Worm (Caenorhabditis elegans) whole organism, late embryonic: Measurements from ENCODE around the gene E01B7.2.

Source experiments
- C08G9.2 ChIP-seq: sonication (generic microtip); optimal IDR thresholded peaks from 2 replicates; lab custom pipeline; 2016; ENCODE audit warnings: mild to moderate bottlenecking, missing genetic modification characterization, moderate library complexity, missing compliant biosample characterization
- K02D7.2 ChIP-seq: sonication (generic microtip); optimal IDR thresholded peaks from 2 replicates; lab custom pipeline; 2017; ENCODE audit warnings: mild to moderate bottlenecking, missing genetic modification characterization, missing compliant biosample characterization
- K09A11.1 ChIP-seq: sonication (generic microtip); optimal IDR thresholded peaks from 2 replicates; lab custom pipeline; 2017; ENCODE audit warnings: antibody characterized with exemption, mild to moderate bottlenecking, missing genetic modification characterization, missing compliant biosample characterization; ENCODE audit not compliant: insufficient read depth
- T23F11.4 ChIP-seq: fragments of 200-800 bp; sonication (Bioruptor generic); optimal IDR thresholded peaks from 2 replicates; lab custom pipeline; 2018; ENCODE audit warnings: mild to moderate bottlenecking, missing genetic modification characterization, missing compliant biosample characterization
- ahr-1 ChIP-seq: sonication (generic microtip); optimal IDR thresholded peaks from 2 replicates; lab custom pipeline; 2016; ENCODE audit warnings: missing genetic modification characterization, missing compliant biosample characterization
- ama-1 ChIP-seq: fragments of 150-350 bp; optimal IDR thresholded peaks from 2 replicates; lab custom pipeline; 2014
- ceh-14 ChIP-seq: sonication (generic microtip); optimal IDR thresholded peaks from 2 replicates; lab custom pipeline; 2016; ENCODE audit warnings: missing genotype, missing genetic modification characterization, missing compliant biosample characterization
- ceh-18 ChIP-seq: sonication (generic microtip); optimal IDR thresholded peaks from 2 replicates; lab custom pipeline; 2016; ENCODE audit warnings: missing genetic modification characterization, missing compliant biosample characterization
- ceh-19 ChIP-seq: fragments of 200-800 bp; sonication (Bioruptor generic); optimal IDR thresholded peaks from 2 replicates; lab custom pipeline; 2018; ENCODE audit warnings: mild to moderate bottlenecking, missing genetic modification characterization, missing compliant biosample characterization
- ceh-2 ChIP-seq: sonication (generic microtip); optimal IDR thresholded peaks from 2 replicates; lab custom pipeline; 2016; ENCODE audit warnings: missing genotype, missing genetic modification characterization, missing compliant biosample characterization
- ceh-24 ChIP-seq: sonication (generic microtip); optimal IDR thresholded peaks from 2 replicates; lab custom pipeline; 2016; ENCODE audit warnings: mild to moderate bottlenecking, missing genetic modification characterization, missing compliant biosample characterization
- ceh-45 ChIP-seq: fragments of 200-800 bp; sonication (Bioruptor generic); IDR thresholded peaks from 2 replicates; pipeline ENCODE4 v1.3.6; 2022; ENCODE audit warnings: missing genetic modification reagents, missing genetic modification characterization, missing compliant biosample characterization
- ceh-48 ChIP-seq: sonication (generic microtip); optimal IDR thresholded peaks from 2 replicates; lab custom pipeline; 2016; ENCODE audit warnings: missing genetic modification characterization, inconsistent platforms, missing compliant biosample characterization
- ceh-6 ChIP-seq: fragments of 200-800 bp; sonication (Bioruptor generic); optimal IDR thresholded peaks from 2 replicates; lab custom pipeline; 2018; ENCODE audit warnings: mild to moderate bottlenecking, missing genetic modification characterization, missing compliant biosample characterization
- dmd-4 ChIP-seq: sonication (generic microtip); optimal IDR thresholded peaks from 2 replicates; lab custom pipeline; 2016; ENCODE audit warnings: borderline replicate concordance, missing genetic modification characterization, missing compliant biosample characterization
- dve-1 ChIP-seq: sonication (generic microtip); optimal IDR thresholded peaks from 2 replicates; lab custom pipeline; 2017; ENCODE audit warnings: antibody characterized with exemption, mild to moderate bottlenecking, missing genetic modification characterization, missing compliant biosample characterization
- elt-2 ChIP-seq: sonication (generic microtip); optimal IDR thresholded peaks from 2 replicates; lab custom pipeline; 2016; ENCODE audit warnings: missing genetic modification reagents, missing genetic modification characterization, missing compliant biosample characterization
- elt-4 ChIP-seq: sonication (generic microtip); optimal IDR thresholded peaks from 2 replicates; lab custom pipeline; 2016; ENCODE audit warnings: missing genetic modification characterization, missing compliant biosample characterization
- ets-4 ChIP-seq: sonication (generic microtip); optimal IDR thresholded peaks from 2 replicates; lab custom pipeline; 2016; ENCODE audit warnings: missing genetic modification characterization, missing compliant biosample characterization
- fax-1 ChIP-seq: sonication (generic microtip); optimal IDR thresholded peaks from 2 replicates; lab custom pipeline; 2016; ENCODE audit warnings: missing genotype, missing genetic modification characterization, missing compliant biosample characterization
- fkh-10 ChIP-seq: fragments of 150-350 bp; optimal IDR thresholded peaks from 2 replicates; lab custom pipeline; 2014; ENCODE audit warnings: missing biosample characterization, missing genetic modification reagents, missing genetic modification characterization
- fkh-6 ChIP-seq: sonication (generic microtip); optimal IDR thresholded peaks from 2 replicates; lab custom pipeline; 2016; ENCODE audit warnings: missing genetic modification characterization, missing compliant biosample characterization
- gmeb-2 ChIP-seq: sonication (generic microtip); optimal IDR thresholded peaks from 2 replicates; lab custom pipeline; 2016; ENCODE audit warnings: missing genetic modification characterization, inconsistent platforms, missing compliant biosample characterization
- hlh-13 ChIP-seq: fragments of 200-800 bp; sonication (Bioruptor generic); optimal IDR thresholded peaks from 2 replicates; lab custom pipeline; 2018; ENCODE audit warnings: mild to moderate bottlenecking, missing genetic modification characterization, missing compliant biosample characterization
- hlh-15 ChIP-seq: sonication (generic microtip); optimal IDR thresholded peaks from 2 replicates; lab custom pipeline; 2016; ENCODE audit warnings: missing genetic modification characterization, missing compliant biosample characterization
- hlh-30 ChIP-seq: sonication (generic microtip); optimal IDR thresholded peaks from 2 replicates; lab custom pipeline; 2017; ENCODE audit warnings: antibody characterized with exemption, missing genetic modification characterization, missing compliant biosample characterization; ENCODE audit not compliant: insufficient read depth
- hlh-8 ChIP-seq: sonication (generic microtip); optimal IDR thresholded peaks from 2 replicates; lab custom pipeline; 2016; ENCODE audit warnings: missing genotype, missing genetic modification characterization, missing compliant biosample characterization
- lim-6 ChIP-seq: sonication (generic microtip); optimal IDR thresholded peaks from 2 replicates; lab custom pipeline; 2016; ENCODE audit warnings: missing genetic modification characterization, missing compliant biosample characterization
- madf-2 ChIP-seq: sonication (generic microtip); optimal IDR thresholded peaks from 2 replicates; lab custom pipeline; 2017; ENCODE audit warnings: missing genetic modification characterization, missing compliant biosample characterization
- mec-3 ChIP-seq: sonication (generic microtip); optimal IDR thresholded peaks from 2 replicates; lab custom pipeline; 2016; ENCODE audit warnings: borderline replicate concordance, missing genetic modification characterization, missing compliant biosample characterization
- nfya-1 ChIP-seq: sonication (generic microtip); optimal IDR thresholded peaks from 2 replicates; lab custom pipeline; 2017; ENCODE audit warnings: missing genetic modification characterization, mild to moderate bottlenecking, missing compliant biosample characterization, antibody characterized with exemption, moderate library complexity
- nhr-232 ChIP-seq: sonication (generic microtip); optimal IDR thresholded peaks from 2 replicates; lab custom pipeline; 2016; ENCODE audit warnings: missing genetic modification characterization, missing compliant biosample characterization
- odd-2 ChIP-seq: sonication (generic microtip); optimal IDR thresholded peaks from 2 replicates; lab custom pipeline; 2017; ENCODE audit warnings: antibody characterized with exemption, mild to moderate bottlenecking, missing genetic modification characterization, missing compliant biosample characterization
- pag-3 ChIP-seq: sonication (generic microtip); optimal IDR thresholded peaks from 2 replicates; lab custom pipeline; 2016; ENCODE audit warnings: missing compliant biosample characterization, missing genetic modification characterization, borderline replicate concordance
- pat-9 ChIP-seq: fragments of 200-800 bp; sonication (Bioruptor generic); optimal IDR thresholded peaks from 2 replicates; lab custom pipeline; 2018; ENCODE audit warnings: mild to moderate bottlenecking, missing genetic modification characterization, moderate library complexity, missing compliant biosample characterization
- pax-1 ChIP-seq: fragments of 150-350 bp; optimal IDR thresholded peaks from 2 replicates; lab custom pipeline; 2014; ENCODE audit warnings: missing biosample characterization, missing genetic modification characterization
- pha-2 ChIP-seq: sonication (generic microtip); optimal IDR thresholded peaks from 2 replicates; lab custom pipeline; 2017; ENCODE audit warnings: mild to moderate bottlenecking, missing genetic modification characterization, missing compliant biosample characterization
- pqm-1 ChIP-seq: sonication (generic microtip); optimal IDR thresholded peaks from 2 replicates; lab custom pipeline; 2016; ENCODE audit warnings: missing genetic modification characterization, missing compliant biosample characterization
- ref-2 ChIP-seq: sonication (generic microtip); optimal IDR thresholded peaks from 2 replicates; lab custom pipeline; 2016; ENCODE audit warnings: missing genetic modification characterization, missing compliant biosample characterization
- rnt-1 ChIP-seq: sonication (generic microtip); optimal IDR thresholded peaks from 2 replicates; lab custom pipeline; 2016; ENCODE audit warnings: missing genetic modification characterization, missing compliant biosample characterization
- sox-2 ChIP-seq: fragments of 200-800 bp; sonication (Bioruptor generic); IDR thresholded peaks from 2 replicates; pipeline ENCODE4 v1.3.6; 2022; ENCODE audit warnings: missing genetic modification reagents, missing genetic modification characterization, missing compliant biosample characterization
- sox-4 ChIP-seq: sonication (generic microtip); optimal IDR thresholded peaks from 2 replicates; lab custom pipeline; 2017; ENCODE audit warnings: mild to moderate bottlenecking, missing genetic modification characterization, inconsistent platforms, missing compliant biosample characterization
- syd-9 ChIP-seq: sonication (generic microtip); optimal IDR thresholded peaks from 2 replicates; lab custom pipeline; 2016; ENCODE audit warnings: mild to moderate bottlenecking, missing genetic modification characterization, moderate library complexity, missing compliant biosample characterization
- tbx-2 ChIP-seq: sonication (generic microtip); optimal IDR thresholded peaks from 2 replicates; lab custom pipeline; 2016; ENCODE audit warnings: missing genetic modification characterization, missing compliant biosample characterization
- tbx-7 ChIP-seq: sonication (generic microtip); optimal IDR thresholded peaks from 2 replicates; lab custom pipeline; 2016; ENCODE audit warnings: missing genotype, missing genetic modification characterization, missing compliant biosample characterization
- ttx-3 ChIP-seq: sonication (generic microtip); optimal IDR thresholded peaks from 2 replicates; lab custom pipeline; 2016; ENCODE audit warnings: missing genetic modification reagents, missing genetic modification characterization, missing compliant biosample characterization
- unc-3 ChIP-seq, 2 experiments: fragments of 200-800 bp in 1 of 2; sonication (Bioruptor generic) in 1 of 2; sonication (generic microtip) in 1 of 2; conservative IDR thresholded peaks in 1 of 2; optimal IDR thresholded peaks in 1 of 2; 2 replicates each; pipeline versions ENCODE4 v1.3.6 to Lab custom; 2016 to 2022; ENCODE audit warnings: missing compliant biosample characterization in 2 of 2, missing genetic modification characterization in 2 of 2, missing genetic modification reagents in 1 of 2
- unc-42 ChIP-seq: sonication (generic microtip); optimal IDR thresholded peaks from 2 replicates; lab custom pipeline; 2016; ENCODE audit warnings: missing genotype, missing genetic modification characterization, missing compliant biosample characterization
- unc-86 ChIP-seq: sonication (generic microtip); optimal IDR thresholded peaks from 2 replicates; lab custom pipeline; 2016; ENCODE audit warnings: missing genetic modification characterization, missing compliant biosample characterization

The E01B7.2 gene

DNA sequence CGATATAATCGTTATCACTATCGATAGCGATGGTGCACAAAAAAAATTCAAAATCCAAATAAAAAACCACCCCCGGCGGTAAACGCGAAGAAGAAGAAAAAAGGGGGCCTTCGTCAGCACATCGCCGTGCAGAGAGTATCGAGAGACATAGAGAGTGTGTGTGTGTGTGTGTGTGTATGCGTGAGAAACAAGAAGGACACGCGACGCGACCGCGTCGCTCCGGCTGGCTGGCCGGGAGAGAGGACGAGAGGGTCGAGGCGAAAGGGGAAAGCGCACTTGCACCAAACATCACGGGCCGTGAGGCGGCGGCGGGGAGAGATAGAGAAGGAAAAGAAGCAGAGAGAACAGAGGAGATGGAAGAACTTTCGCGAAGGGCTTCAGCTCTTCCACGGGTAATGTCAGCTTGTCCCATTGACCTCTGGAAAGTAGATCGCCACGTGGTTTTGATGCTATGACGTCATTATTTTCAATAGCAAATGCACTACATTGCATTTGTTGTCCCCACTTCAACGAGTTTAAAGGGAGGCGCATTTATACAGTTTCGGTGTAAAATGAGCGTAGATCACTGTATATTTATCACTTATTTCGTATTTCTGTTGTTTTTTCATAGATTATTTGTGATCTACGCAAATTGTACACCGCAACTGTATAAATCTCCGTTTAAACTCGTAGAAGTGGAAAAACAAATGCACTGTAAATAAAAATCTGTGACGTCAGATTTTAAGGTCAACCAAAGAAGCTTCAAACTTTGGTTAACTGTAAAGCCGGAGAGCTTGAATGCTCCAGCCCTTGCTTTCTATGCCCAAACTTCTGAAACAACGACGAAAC is 29.8 kb downstream of the E01B7.2 start, which contains the start of gene Y59A8B.24 (continued):
- peak; percentile 96 for TF ChIP-seq ceh-18 (tag; lab: Kevin White, UChicago)
- no peak for TF ChIP-seq gmeb-2 (tag; lab: Kevin White, UChicago)
- peak; percentile 39 for TF ChIP-seq pha-2 (tag; lab: Kevin White, UChicago)
- no peak for TF ChIP-seq elt-4 (tag; lab: Kevin White, UChicago)
- peak; percentile 96 for TF ChIP-seq nfya-1 (tag; lab: Kevin White, UChicago)
- TF ChIP-seq syd-9 (tag; lab: Kevin White, UChicago), result peak; percentile 62
- no peak for TF ChIP-seq nhr-232 (tag; lab: Kevin White, UChicago)
- peak; percentile 65 for TF ChIP-seq fax-1 (tag; lab: Kevin White, UChicago)
- no peak for TF ChIP-seq ceh-24 (tag; lab: Kevin White, UChicago)
- no peak for TF ChIP-seq T23F11.4
- peak; percentile 88 for TF ChIP-seq pqm-1 (tag; lab: Kevin White, UChicago)
- peak; percentile 95 for TF ChIP-seq ref-2 (tag; lab: Kevin White, UChicago)
- peak; percentile 73 for TF ChIP-seq tbx-7 (tag; lab: Kevin White, UChicago)
- TF ChIP-seq ceh-45 (GFP tag; lab: Robert Waterston, UW), result no peak
- TF ChIP-seq ttx-3 (tag; lab: Kevin White, UChicago), result no peak
- peak; percentile 19 for TF ChIP-seq pat-9 (tag; lab: Kevin White, UChicago)
- peak; percentile 74 for TF ChIP-seq pag-3
- peak; percentile 35 for TF ChIP-seq sox-4 (tag; lab: Kevin White, UChicago)
- peak; percentile 77 for TF ChIP-seq ceh-14 (tag; lab: Kevin White, UChicago)
- peak; percentile 55 for TF ChIP-seq ceh-19 (GFP tag; lab: Kevin White, UChicago)
- TF ChIP-seq pax-1 (tag; lab: Kevin White, UChicago), result no peak
- no peak for TF ChIP-seq unc-86 (tag; lab: Kevin White, UChicago)
- peak; percentile 46 for TF ChIP-seq dmd-4 (tag; lab: Kevin White, UChicago)
- no peak for TF ChIP-seq fkh-10 (GFP tag; lab: Kevin White, UChicago)
- TF ChIP-seq unc-3 (GFP tag; conservative IDR thresholded peaks at IDR 0.05; lab: Robert Waterston, UW), result no peak
- no peak for TF ChIP-seq unc-3 (tag; optimal IDR thresholded peaks at IDR 0.05; lab: Kevin White, UChicago)
- peak; percentile 48 for TF ChIP-seq elt-2 (tag; lab: Kevin White, UChicago)
- peak; percentile 75 for TF ChIP-seq unc-42
- TF ChIP-seq ceh-2 (tag; lab: Kevin White, UChicago), result peak; percentile 91
- TF ChIP-seq ahr-1 (tag; lab: Kevin White, UChicago), result no peak
- TF ChIP-seq K09A11.1 (tag; lab: Kevin White, UChicago), result peak; percentile 64
- TF ChIP-seq hlh-30 (tag; lab: Kevin White, UChicago), result peak; percentile 96
- TF ChIP-seq sox-2 (GFP tag; lab: Robert Waterston, UW), result peak; percentile 26; the same call in 1 of the 2 replicates
- peak; percentile 91 for TF ChIP-seq rnt-1 (tag; lab: Kevin White, UChicago)
- no peak for TF ChIP-seq hlh-13 (GFP tag; lab: Kevin White, UChicago)
- TF ChIP-seq C08G9.2 (tag; lab: Kevin White, UChicago), result peak; percentile 94
- TF ChIP-seq dve-1, result peak; percentile 86
- TF ChIP-seq tbx-2 (tag; lab: Kevin White, UChicago), result peak; percentile 92
- TF ChIP-seq ceh-48 (tag; lab: Kevin White, UChicago), result peak; percentile 21
- TF ChIP-seq hlh-15 (tag; lab: Kevin White, UChicago), result no peak
- peak; percentile 90 for TF ChIP-seq ets-4 (tag; lab: Kevin White, UChicago)
- peak; percentile 18 for TF ChIP-seq madf-2 (tag; lab: Kevin White, UChicago)
- TF ChIP-seq K02D7.2 (tag; lab: Kevin White, UChicago), result no peak
- TF ChIP-seq fkh-6 (tag; lab: Kevin White, UChicago), result peak; percentile 53
- no peak for TF ChIP-seq ceh-6
- TF ChIP-seq ama-1, result no peak
- peak; percentile 69 for TF ChIP-seq lim-6 (tag; lab: Kevin White, UChicago)
- no peak for TF ChIP-seq odd-2 (tag; lab: Kevin White, UChicago)
- TF ChIP-seq hlh-8 (tag; lab: Kevin White, UChicago), result peak; percentile 90
- peak; percentile 82 for TF ChIP-seq mec-3 (tag; lab: Kevin White, UChicago)
